Fruit fly (Drosophila melanogaster): ENCODE data around the gene CG7879.

CG7879 gene

dm6 chr3L:1586266-1587054, 18.1 kb upstream of the CG7879 start:
- TF ChIP-seq Abd-B (GFP tag; optimal IDR thresholded peaks at IDR 0.05) (no peak), pan (optimal IDR thresholded peaks at IDR 0.05) (no peak), CG32264 (GFP tag; optimal IDR thresholded peaks at IDR 0.05) (peak; percentile 45), brk (GFP tag; optimal IDR thresholded peaks at IDR 0.05) (peak; percentile 42), sv (GFP tag; optimal IDR thresholded peaks at IDR 0.05) (no peak), HLH106 (tag; optimal IDR thresholded peaks at IDR 0.05) (no peak), Sp1 (GFP tag; optimal IDR thresholded peaks at IDR 0.05) (peak; percentile 37), Hr78 (GFP tag; optimal IDR thresholded peaks at IDR 0.05) (no peak), Dfd (GFP tag; optimal IDR thresholded peaks at IDR 0.05) (no peak), jim (GFP tag; optimal IDR thresholded peaks at IDR 0.05) (no peak), fru (GFP tag; optimal IDR thresholded peaks at IDR 0.05) (peak; percentile 48), h (GFP tag; optimal IDR thresholded peaks at IDR 0.05) (peak; percentile 90), Hr83 (GFP tag; optimal IDR thresholded peaks at IDR 0.05; ENCODE audit: poor library complexity, severe bottlenecking) (peak; percentile 82), CrebA (GFP tag; optimal IDR thresholded peaks at IDR 0.05; ENCODE audit: borderline replicate concordance) (peak; percentile 86), woc (GFP tag; optimal IDR thresholded peaks at IDR 0.05) (no peak), Vsx2 (GFP tag; optimal IDR thresholded peaks at IDR 0.05; ENCODE audit: partially characterized antibody) (peak; percentile 95), Rel (GFP tag; optimal IDR thresholded peaks at IDR 0.05) (peak; percentile 64), Rel (tag; optimal IDR thresholded peaks at IDR 0.05) (peak; percentile 10), usp (GFP tag; optimal IDR thresholded peaks at IDR 0.05) (no peak), foxo (GFP tag; optimal IDR thresholded peaks at IDR 0.05) (peak in 1 of 2 experiments; percentile 48), Hnf4 (GFP tag; optimal IDR thresholded peaks at IDR 0.05) (peak; percentile 35), br (GFP tag; optimal IDR thresholded peaks at IDR 0.05) (peak; percentile 49), N (GFP tag; optimal IDR thresholded peaks at IDR 0.05) (no peak), Jra (GFP tag; optimal IDR thresholded peaks at IDR 0.05) (peak; percentile 76), rgr (GFP tag; optimal IDR thresholded peaks at IDR 0.05) (peak; percentile 44), psq (GFP tag; optimal IDR thresholded peaks at IDR 0.05) (peak; percentile 41), Dif (GFP tag; optimal IDR thresholded peaks at IDR 0.05; ENCODE audit: partially characterized antibody) (peak; percentile 99), tai (GFP tag; optimal IDR thresholded peaks at IDR 0.05) (no peak), dmrt93B (GFP tag; optimal IDR thresholded peaks at IDR 0.05) (no peak), GATAd (GFP tag; optimal IDR thresholded peaks at IDR 0.05) (no peak), sage (GFP tag; optimal IDR thresholded peaks at IDR 0.05) (peak; percentile 74), dl (GFP tag; optimal IDR thresholded peaks at IDR 0.05; ENCODE audit: insufficient read depth in 1 of 2, partially characterized antibody in 2 of 2) (peak; percentile 96 to 98), OdsH (GFP tag; optimal IDR thresholded peaks at IDR 0.05) (no peak), Mio (GFP tag; optimal IDR thresholded peaks at IDR 0.05) (no peak), CG9705 (GFP tag; optimal IDR thresholded peaks at IDR 0.05) (no peak), dsf (GFP tag; optimal IDR thresholded peaks at IDR 0.05; ENCODE audit: borderline replicate concordance) (no peak), Myc (optimal IDR thresholded peaks at IDR 0.05) (no peak), lola (GFP tag; optimal IDR thresholded peaks at IDR 0.05) (no peak), ey (GFP tag; optimal IDR thresholded peaks at IDR 0.05) (no peak)

- TF ChIP-seq CrebA (GFP tag; optimal IDR thresholded peaks at IDR 0.05; ENCODE audit: borderline replicate concordance): no peak
- no peak for TF ChIP-seq Dfd (GFP tag; optimal IDR thresholded peaks at IDR 0.05)
- peak; percentile 60 for TF ChIP-seq sage (GFP tag; optimal IDR thresholded peaks at IDR 0.05)
- no peak for TF ChIP-seq N (GFP tag; optimal IDR thresholded peaks at IDR 0.05)
- no peak for TF ChIP-seq usp (GFP tag; optimal IDR thresholded peaks at IDR 0.05)
- TF ChIP-seq woc (GFP tag; optimal IDR thresholded peaks at IDR 0.05): peak; percentile 72
- peak; percentile 78 for TF ChIP-seq h (GFP tag; optimal IDR thresholded peaks at IDR 0.05)
- TF ChIP-seq lola (GFP tag; optimal IDR thresholded peaks at IDR 0.05): no peak
- TF ChIP-seq Sp1 (GFP tag; optimal IDR thresholded peaks at IDR 0.05): peak; percentile 0
- TF ChIP-seq Hr83 (GFP tag; optimal IDR thresholded peaks at IDR 0.05; ENCODE audit: poor library complexity, severe bottlenecking): no peak
- no peak for TF ChIP-seq tai (GFP tag; optimal IDR thresholded peaks at IDR 0.05)
- TF ChIP-seq Rel (GFP tag; optimal IDR thresholded peaks at IDR 0.05): no peak
- TF ChIP-seq Rel (tag; optimal IDR thresholded peaks at IDR 0.05): no peak
- no peak for TF ChIP-seq Abd-B (GFP tag; optimal IDR thresholded peaks at IDR 0.05)
- no peak for TF ChIP-seq sv (GFP tag; optimal IDR thresholded peaks at IDR 0.05)
- peak in 1 of 2 experiments; percentile 39 for TF ChIP-seq foxo (GFP tag; optimal IDR thresholded peaks at IDR 0.05)
- TF ChIP-seq Hnf4 (GFP tag; optimal IDR thresholded peaks at IDR 0.05): no peak
- TF ChIP-seq brk (GFP tag; optimal IDR thresholded peaks at IDR 0.05): no peak
- no peak for TF ChIP-seq psq (GFP tag; optimal IDR thresholded peaks at IDR 0.05)
- TF ChIP-seq CG32264 (GFP tag; optimal IDR thresholded peaks at IDR 0.05): peak; percentile 71
- TF ChIP-seq Hr78 (GFP tag; optimal IDR thresholded peaks at IDR 0.05): no peak
- no peak for TF ChIP-seq jim (GFP tag; optimal IDR thresholded peaks at IDR 0.05)
- peak; percentile 46 for TF ChIP-seq br (GFP tag; optimal IDR thresholded peaks at IDR 0.05)
- TF ChIP-seq GATAd (GFP tag; optimal IDR thresholded peaks at IDR 0.05): no peak
- no peak for TF ChIP-seq OdsH (GFP tag; optimal IDR thresholded peaks at IDR 0.05)
- TF ChIP-seq dsf (GFP tag; optimal IDR thresholded peaks at IDR 0.05; ENCODE audit: borderline replicate concordance): no peak
- TF ChIP-seq ey (GFP tag; optimal IDR thresholded peaks at IDR 0.05): peak; percentile 38
- TF ChIP-seq Myc (optimal IDR thresholded peaks at IDR 0.05): no peak
- no peak for TF ChIP-seq Jra (GFP tag; optimal IDR thresholded peaks at IDR 0.05)
- no peak for TF ChIP-seq rgr (GFP tag; optimal IDR thresholded peaks at IDR 0.05)
- peak; percentile 72 for TF ChIP-seq HLH106 (tag; optimal IDR thresholded peaks at IDR 0.05)
- TF ChIP-seq dl (GFP tag; optimal IDR thresholded peaks at IDR 0.05; ENCODE audit: insufficient read depth in 1 of 2, partially characterized antibody in 2 of 2): no peak
- no peak for TF ChIP-seq Mio (GFP tag; optimal IDR thresholded peaks at IDR 0.05)
- TF ChIP-seq dmrt93B (GFP tag; optimal IDR thresholded peaks at IDR 0.05): peak; percentile 61
- no peak for TF ChIP-seq fru (GFP tag; optimal IDR thresholded peaks at IDR 0.05)
- peak; percentile 30 for TF ChIP-seq CG9705 (GFP tag; optimal IDR thresholded peaks at IDR 0.05)
- no peak for TF ChIP-seq Dif (GFP tag; optimal IDR thresholded peaks at IDR 0.05; ENCODE audit: partially characterized antibody)
- TF ChIP-seq Vsx2 (GFP tag; optimal IDR thresholded peaks at IDR 0.05; ENCODE audit: partially characterized antibody): no peak
- no peak for TF ChIP-seq pan (optimal IDR thresholded peaks at IDR 0.05)
These were observed 16.4 kb upstream of the CG7879 start for dm6 chr3L:1584781-1585180.

Data from whole organism, wandering third instar larva.